Fruit fly (Drosophila melanogaster) whole organism, adult: ENCODE results near the gene Rh2.
A peak's percentile ranks its signal among the peaks of the same experiment; 100 is the strongest.

Experiments
- CG11617 ChIP-seq: fragments of 200-800 bp; sonication (Bioruptor generic); optimal IDR thresholded peaks from 2 replicates; lab custom pipeline; 2017; ENCODE audit warnings: mild to moderate bottlenecking, missing biosample characterization, missing genetic modification reagents, missing genetic modification characterization
- CG12768 ChIP-seq: fragments of 200-800 bp; sonication (Bioruptor generic); optimal IDR thresholded peaks from 2 replicates; lab custom pipeline; 2017; ENCODE audit warnings: missing biosample characterization, missing genetic modification characterization, mild to moderate bottlenecking, moderate library complexity, missing genetic modification reagents
- CG14711 ChIP-seq: fragments of 200-800 bp; sonication (Bioruptor generic); optimal IDR thresholded peaks from 2 replicates; lab custom pipeline; 2018; ENCODE audit warnings: missing biosample characterization, mild to moderate bottlenecking, missing genetic modification characterization, moderate library complexity
- CG1620 ChIP-seq: fragments of 200-800 bp; sonication (Bioruptor generic); optimal IDR thresholded peaks from 2 replicates; lab custom pipeline; 2016; ENCODE audit warnings: missing biosample characterization, missing genetic modification characterization
- CG33017 ChIP-seq: fragments of 200-800 bp; sonication (Bioruptor generic); optimal IDR thresholded peaks from 2 replicates; lab custom pipeline; 2018; ENCODE audit warnings: missing biosample characterization, mild to moderate bottlenecking, missing genetic modification characterization, moderate library complexity
- CG5204 ChIP-seq: fragments of 200-800 bp; sonication (Bioruptor generic); optimal IDR thresholded peaks from 2 replicates; lab custom pipeline; 2016; ENCODE audit warnings: missing biosample characterization, missing genetic modification characterization
- CG7045 ChIP-seq: fragments of 200-800 bp; sonication (Bioruptor generic); optimal IDR thresholded peaks from 2 replicates; lab custom pipeline; 2017; ENCODE audit warnings: missing biosample characterization, mild to moderate bottlenecking, missing genetic modification characterization
- CG7101 ChIP-seq: fragments of 200-800 bp; sonication (Bioruptor generic); optimal IDR thresholded peaks from 2 replicates; lab custom pipeline; 2018; ENCODE audit warnings: missing biosample characterization, mild to moderate bottlenecking, missing genetic modification characterization, moderate library complexity
- Clk ChIP-seq: fragments of 200-800 bp; sonication (Bioruptor generic); optimal IDR thresholded peaks from 2 replicates; lab custom pipeline; 2017; ENCODE audit warnings: missing biosample characterization, missing genetic modification characterization
- Crg-1 ChIP-seq: fragments of 200-800 bp; sonication (Bioruptor generic); optimal IDR thresholded peaks from 2 replicates; lab custom pipeline; 2016; ENCODE audit warnings: missing biosample characterization, missing genetic modification characterization
- Hr96 ChIP-seq: fragments of 200-800 bp; sonication (Bioruptor generic); optimal IDR thresholded peaks from 2 replicates; lab custom pipeline; 2016; ENCODE audit warnings: missing biosample characterization, missing genetic modification characterization
- Mnt ChIP-seq: fragments of 200-800 bp; sonication (Bioruptor generic); optimal IDR thresholded peaks from 2 replicates; lab custom pipeline; 2016; ENCODE audit warnings: missing biosample characterization, mild to moderate bottlenecking, missing genetic modification characterization
- bab1 ChIP-seq: fragments of 200-800 bp; sonication (Bioruptor generic); optimal IDR thresholded peaks from 3 replicates; lab custom pipeline; 2019; ENCODE audit warnings: missing biosample characterization, mild to moderate bottlenecking, missing genetic modification characterization, moderate library complexity
- cic ChIP-seq: fragments of 200-800 bp; sonication (Bioruptor generic); optimal IDR thresholded peaks from 2 replicates; lab custom pipeline; 2017; ENCODE audit warnings: missing biosample characterization, mild to moderate bottlenecking, missing genetic modification characterization, moderate library complexity
- cnc ChIP-seq, 2 experiments: fragments of >200 bp; optimal IDR thresholded peaks; 2 replicates each; lab custom pipeline; 2017
- kay ChIP-seq: fragments of 200-800 bp; sonication (Bioruptor generic); peaks from one replicate; lab custom pipeline; 2016; ENCODE audit warnings: missing biosample characterization, missing genetic modification characterization, borderline replicate concordance
- ovo ChIP-seq: fragments of 200-800 bp; sonication (Bioruptor generic); optimal IDR thresholded peaks from 2 replicates; lab custom pipeline; 2016; ENCODE audit warnings: missing biosample characterization, missing genetic modification characterization
- pad ChIP-seq: fragments of 200-800 bp; sonication (Bioruptor generic); optimal IDR thresholded peaks from 3 replicates; lab custom pipeline; 2017; ENCODE audit warnings: missing biosample characterization, missing genetic modification characterization, mild to moderate bottlenecking, moderate library complexity, missing genetic modification reagents
- tj ChIP-seq: fragments of 200-800 bp; sonication (Bioruptor generic); optimal IDR thresholded peaks from 3 replicates; lab custom pipeline; 2017; ENCODE audit warnings: missing biosample characterization, mild to moderate bottlenecking, missing genetic modification characterization, moderate library complexity
- toe ChIP-seq: fragments of 200-800 bp; sonication (Bioruptor generic); optimal IDR thresholded peaks from 2 replicates; lab custom pipeline; 2016; ENCODE audit warnings: missing biosample characterization, missing genetic modification characterization

Rh2 gene

dm6 chr3R:18918872-18919339 lies 19.7 kb downstream of the Rh2 start:
- TF ChIP-seq Crg-1 (GFP tag; lab: Kevin White, UChicago) = no peak
- peak; percentile 73 for TF ChIP-seq kay
- TF ChIP-seq CG14711 (tag; lab: Kevin White, UChicago) = no peak
- TF ChIP-seq Clk (GFP tag; lab: Kevin White, UChicago) = peak; percentile 38
- peak; percentile 94 for TF ChIP-seq ovo
- TF ChIP-seq cnc (optimal IDR thresholded peaks at IDR 0.05; lab: Kevin White, UChicago) = no peak
- TF ChIP-seq cic (GFP tag; lab: Kevin White, UChicago) = peak; percentile 97
- no peak for TF ChIP-seq CG5204 (GFP tag; lab: Kevin White, UChicago)
- TF ChIP-seq Mnt (GFP tag; lab: Kevin White, UChicago) = peak; percentile 89
- peak; percentile 26 for TF ChIP-seq pad (GFP tag; lab: Kevin White, UChicago)
- TF ChIP-seq CG7101 (tag; lab: Kevin White, UChicago) = peak; percentile 26
- peak; percentile 66 for TF ChIP-seq tj (GFP tag; lab: Kevin White, UChicago)
- TF ChIP-seq CG7045 (GFP tag; lab: Kevin White, UChicago) = peak; percentile 26
- peak; percentile 23 for TF ChIP-seq toe (GFP tag; lab: Kevin White, UChicago)
- peak; percentile 86 for TF ChIP-seq CG12768 (GFP tag; lab: Kevin White, UChicago)
- TF ChIP-seq CG1620 (GFP tag; lab: Kevin White, UChicago) = peak; percentile 7
- TF ChIP-seq CG11617 (GFP tag; lab: Kevin White, UChicago) = peak; percentile 10
- TF ChIP-seq CG33017 = no peak
- no peak for TF ChIP-seq bab1 (GFP tag; lab: Kevin White, UChicago)
- peak; percentile 60 for TF ChIP-seq Hr96

DNA sequence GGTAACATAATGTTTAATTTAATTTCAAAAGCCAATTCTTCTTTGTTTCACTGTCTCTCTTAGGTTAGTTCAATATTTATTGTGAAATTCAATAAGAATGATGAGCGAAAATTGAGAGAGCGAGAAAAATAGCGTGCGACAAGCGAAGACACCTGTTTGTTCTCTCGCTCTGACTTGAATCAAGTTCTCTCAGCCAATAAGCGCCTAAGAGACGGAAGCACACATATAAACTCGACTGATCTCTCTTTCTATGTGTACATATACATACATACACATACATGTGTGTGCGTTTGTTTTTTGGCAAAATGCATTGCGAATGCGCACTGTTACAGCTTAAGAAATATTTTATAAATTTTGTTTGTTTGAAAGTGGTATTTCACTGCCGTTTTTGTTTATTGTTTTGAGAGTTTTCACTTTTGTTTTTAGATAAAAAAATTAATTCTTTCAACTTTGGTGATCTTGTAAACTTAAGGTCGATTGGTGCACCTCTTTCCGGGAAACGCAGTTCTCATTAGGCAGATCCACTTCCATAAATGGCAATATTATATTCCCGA lies 24.1 kb downstream of the Rh2 start:
- peak; percentile 77 for TF ChIP-seq kay
- no peak for TF ChIP-seq CG14711 (tag; lab: Kevin White, UChicago)
- TF ChIP-seq CG33017 = no peak
- peak; percentile 38 for TF ChIP-seq Mnt (GFP tag; lab: Kevin White, UChicago)
- no peak for TF ChIP-seq toe (GFP tag; lab: Kevin White, UChicago)
- TF ChIP-seq tj (GFP tag; lab: Kevin White, UChicago) = no peak
- no peak for TF ChIP-seq cic (GFP tag; lab: Kevin White, UChicago)
- TF ChIP-seq CG12768 (GFP tag; lab: Kevin White, UChicago) = no peak
- TF ChIP-seq CG5204 (GFP tag; lab: Kevin White, UChicago) = no peak
- TF ChIP-seq pad (GFP tag; lab: Kevin White, UChicago) = no peak
- TF ChIP-seq bab1 (GFP tag; lab: Kevin White, UChicago) = no peak
- peak; percentile 21 for TF ChIP-seq CG7045 (GFP tag; lab: Kevin White, UChicago)
- no peak for TF ChIP-seq cnc (optimal IDR thresholded peaks at IDR 0.05; lab: Kevin White, UChicago)
- peak; percentile 26 for TF ChIP-seq Crg-1 (GFP tag; lab: Kevin White, UChicago)
- no peak for TF ChIP-seq CG1620 (GFP tag; lab: Kevin White, UChicago)
- no peak for TF ChIP-seq CG11617 (GFP tag; lab: Kevin White, UChicago)
- TF ChIP-seq Clk (GFP tag; lab: Kevin White, UChicago) = no peak
- TF ChIP-seq Hr96 = no peak
- no peak for TF ChIP-seq CG7101 (tag; lab: Kevin White, UChicago)
- no peak for TF ChIP-seq ovo

DNA sequence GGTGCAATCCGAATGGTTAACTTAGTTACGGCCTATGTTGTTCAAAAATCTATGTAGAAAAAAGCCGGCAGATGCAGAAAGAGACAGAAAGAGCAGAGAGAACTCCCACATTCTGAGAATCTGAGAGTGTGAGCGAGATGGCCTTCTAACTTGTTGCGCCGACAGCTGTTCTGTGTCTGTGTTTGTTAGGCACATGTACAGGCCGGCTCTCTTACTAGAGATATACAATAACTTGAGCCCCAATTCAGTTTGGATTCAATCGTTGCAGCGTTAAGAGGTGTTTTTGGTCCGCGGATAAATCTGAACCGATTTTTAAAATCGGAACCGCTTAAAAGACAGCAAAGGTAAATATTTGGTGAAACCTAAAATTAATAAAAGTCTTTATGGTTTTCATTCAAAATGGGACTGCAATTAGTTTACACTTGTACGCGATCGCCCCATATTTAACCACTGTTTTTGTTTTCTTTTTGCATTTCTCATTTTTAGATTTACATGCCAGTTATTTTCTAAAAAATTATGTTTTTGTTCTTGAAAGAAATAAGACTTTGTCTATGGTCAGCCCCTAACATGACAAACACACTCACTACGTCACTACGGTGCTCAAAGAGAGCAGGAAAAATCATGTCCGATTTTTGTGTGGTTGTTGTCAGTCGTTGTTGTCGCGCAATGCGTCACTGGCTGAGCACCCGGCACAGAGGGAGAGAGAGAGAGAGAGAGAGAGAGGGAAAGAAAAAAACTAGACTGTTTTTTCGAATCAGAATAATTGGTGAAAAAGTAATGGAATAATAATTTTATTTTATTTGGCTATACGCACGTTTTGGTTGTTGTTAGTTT lies 24.8 kb downstream of the Rh2 start:
- TF ChIP-seq Clk (GFP tag; lab: Kevin White, UChicago) (no peak), CG7101 (tag; lab: Kevin White, UChicago) (peak; percentile 1), CG11617 (GFP tag; lab: Kevin White, UChicago) (no peak), tj (GFP tag; lab: Kevin White, UChicago) (no peak), toe (GFP tag; lab: Kevin White, UChicago) (no peak), Mnt (GFP tag; lab: Kevin White, UChicago) (peak; percentile 53), CG14711 (tag; lab: Kevin White, UChicago) (no peak), cic (GFP tag; lab: Kevin White, UChicago) (no peak), kay (peak; percentile 97), CG7045 (GFP tag; lab: Kevin White, UChicago) (no peak)

- TF ChIP-seq Clk (GFP tag; lab: Kevin White, UChicago) = no peak
- TF ChIP-seq ovo = no peak
- TF ChIP-seq CG12768 (GFP tag; lab: Kevin White, UChicago) = no peak
- TF ChIP-seq CG7101 (tag; lab: Kevin White, UChicago) = no peak
Observed at dm6 chr3R:18924636-18924977, 25.4 kb downstream of the Rh2 start.

dm6 chr3R:18928346-18928917 lies 29.2 kb downstream of the Rh2 start, which contains the start of gene Mpc1:
Mpc1 (minus strand) TSS chr3R:18928659.
- TF ChIP-seq tj (GFP tag; lab: Kevin White, UChicago) = no peak
- peak; percentile 94 for TF ChIP-seq cic (GFP tag; lab: Kevin White, UChicago)
- TF ChIP-seq CG5204 (GFP tag; lab: Kevin White, UChicago) = no peak
- no peak for TF ChIP-seq kay
- no peak for TF ChIP-seq bab1 (GFP tag; lab: Kevin White, UChicago)
- peak; percentile 16 for TF ChIP-seq CG33017
- TF ChIP-seq Hr96 = peak; percentile 21
- no peak for TF ChIP-seq CG12768 (GFP tag; lab: Kevin White, UChicago)
- peak; percentile 25 for TF ChIP-seq CG11617 (GFP tag; lab: Kevin White, UChicago)
- TF ChIP-seq toe (GFP tag; lab: Kevin White, UChicago) = peak; percentile 10
- peak; percentile 37 for TF ChIP-seq Mnt (GFP tag; lab: Kevin White, UChicago)
- TF ChIP-seq Clk (GFP tag; lab: Kevin White, UChicago) = no peak
- TF ChIP-seq cnc (optimal IDR thresholded peaks at IDR 0.05; lab: Kevin White, UChicago) = no peak
- TF ChIP-seq pad (GFP tag; lab: Kevin White, UChicago) = no peak
- no peak for TF ChIP-seq ovo
- peak; percentile 18 for TF ChIP-seq CG7045 (GFP tag; lab: Kevin White, UChicago)
- no peak for TF ChIP-seq CG7101 (tag; lab: Kevin White, UChicago)
- no peak for TF ChIP-seq CG14711 (tag; lab: Kevin White, UChicago)
- TF ChIP-seq Crg-1 (GFP tag; lab: Kevin White, UChicago) = no peak
- TF ChIP-seq CG1620 (GFP tag; lab: Kevin White, UChicago) = no peak
